Worm (Caenorhabditis elegans): ENCODE data around the gene lon-3.

lon-3 gene

ce11 chrV:12197748-12198147 lies 697 bp downstream of the lon-3 start:
- TF ChIP-seq ztf-11 (tag; optimal IDR thresholded peaks at IDR 0.05): no peak
- no peak for TF ChIP-seq nhr-237 (tag; optimal IDR thresholded peaks at IDR 0.05)
- no peak for TF ChIP-seq cnd-1 (tag; optimal IDR thresholded peaks at IDR 0.05)
- TF ChIP-seq M03D4.4 (tag; optimal IDR thresholded peaks at IDR 0.05): no peak
- TF ChIP-seq lin-32 (GFP tag; optimal IDR thresholded peaks at IDR 0.05): no peak

DNA sequence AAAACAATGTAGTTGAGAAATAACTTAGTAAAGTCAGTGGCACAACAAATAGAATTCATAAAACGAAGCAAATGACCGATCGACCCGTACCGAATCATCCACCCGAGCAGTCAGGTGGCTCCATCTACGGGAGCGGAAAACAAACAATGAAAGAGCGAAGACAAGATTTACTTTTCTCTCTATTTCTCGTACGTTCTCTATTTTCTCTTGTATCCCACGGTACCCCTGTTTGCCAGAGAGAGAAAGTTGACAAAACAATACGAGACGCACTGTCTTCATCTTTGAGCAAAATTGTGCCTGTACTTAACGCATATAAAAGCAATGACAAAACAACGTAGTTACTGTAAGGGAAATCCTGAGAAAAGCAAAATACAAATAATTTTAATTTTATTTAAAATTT lies 1.8 kb downstream of the lon-3 start:
- TF ChIP-seq pha-4 (tag; optimal IDR thresholded peaks at IDR 0.05) (peak; percentile 59), hlh-1 (tag; optimal IDR thresholded peaks at IDR 0.05) (no peak)

- no peak for TF ChIP-seq mls-2 (tag; optimal IDR thresholded peaks at IDR 0.05)
- TF ChIP-seq cnd-1 (tag; optimal IDR thresholded peaks at IDR 0.05): no peak
- no peak for TF ChIP-seq nhr-12 (tag; optimal IDR thresholded peaks at IDR 0.05)
- TF ChIP-seq bed-3 (GFP tag; optimal IDR thresholded peaks at IDR 0.05): no peak
Observed at ce11 chrV:12195845-12196244, 2.6 kb downstream of the lon-3 start, which contains the start of gene ZK836.3. ZK836.3 (minus strand) TSS chrV:12195945.

DNA sequence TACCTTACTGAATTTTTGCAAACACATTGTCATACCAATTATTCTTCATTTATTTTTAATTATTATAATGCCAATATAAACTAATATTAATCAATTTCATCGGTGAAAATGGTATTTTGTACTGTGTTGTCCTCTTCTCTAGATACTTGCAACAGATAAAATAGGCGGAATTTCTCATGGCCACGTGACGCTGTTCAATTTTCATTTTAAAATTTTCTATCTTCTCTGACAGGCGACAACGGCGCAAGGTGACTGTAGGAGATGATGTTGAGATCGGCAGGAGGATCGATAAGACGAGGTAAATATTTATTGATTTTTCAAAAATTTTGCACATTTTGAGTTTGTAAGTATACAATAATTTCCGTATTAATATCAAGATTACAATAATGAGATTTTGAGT lies 4.2 kb downstream of the lon-3 start, which contains the start of gene ogdh-2:
Gene ogdh-2 (plus strand): TSS at position 233 of the 400 bp plus-strand sequence.
- TF ChIP-seq ces-1 (GFP tag; optimal IDR thresholded peaks at IDR 0.05) (no peak), cnd-1 (tag; optimal IDR thresholded peaks at IDR 0.05) (no peak), mab-5 (tag; optimal IDR thresholded peaks at IDR 0.05) (no peak), pha-4 (tag; optimal IDR thresholded peaks at IDR 0.05) (no peak), nhr-2 (tag; optimal IDR thresholded peaks at IDR 0.05) (no peak), nhr-12 (tag; optimal IDR thresholded peaks at IDR 0.05) (no peak), sptf-1 (tag; optimal IDR thresholded peaks at IDR 0.05) (no peak), unc-39 (tag; optimal IDR thresholded peaks at IDR 0.05) (no peak), elt-1 (tag; optimal IDR thresholded peaks at IDR 0.05; ENCODE audit: borderline replicate concordance, insufficient read depth) (no peak), hlh-1 (tag; optimal IDR thresholded peaks at IDR 0.05) (no peak), sem-2 (GFP tag; optimal IDR thresholded peaks at IDR 0.05) (no peak), unc-120 (tag; optimal IDR thresholded peaks at IDR 0.05; ENCODE audit: poor library complexity, severe bottlenecking) (no peak), mls-2 (tag; optimal IDR thresholded peaks at IDR 0.05) (no peak), bed-3 (GFP tag; optimal IDR thresholded peaks at IDR 0.05) (no peak), lsy-2 (tag; optimal IDR thresholded peaks at IDR 0.05) (no peak), drap-1 (GFP tag; optimal IDR thresholded peaks at IDR 0.05) (no peak), unc-62 (GFP tag; optimal IDR thresholded peaks at IDR 0.05) (no peak), lin-13 (tag; optimal IDR thresholded peaks at IDR 0.05) (no peak), mep-1 (tag; optimal IDR thresholded peaks at IDR 0.05) (no peak), tbx-8 (GFP tag; optimal IDR thresholded peaks at IDR 0.05) (no peak)

DNA sequence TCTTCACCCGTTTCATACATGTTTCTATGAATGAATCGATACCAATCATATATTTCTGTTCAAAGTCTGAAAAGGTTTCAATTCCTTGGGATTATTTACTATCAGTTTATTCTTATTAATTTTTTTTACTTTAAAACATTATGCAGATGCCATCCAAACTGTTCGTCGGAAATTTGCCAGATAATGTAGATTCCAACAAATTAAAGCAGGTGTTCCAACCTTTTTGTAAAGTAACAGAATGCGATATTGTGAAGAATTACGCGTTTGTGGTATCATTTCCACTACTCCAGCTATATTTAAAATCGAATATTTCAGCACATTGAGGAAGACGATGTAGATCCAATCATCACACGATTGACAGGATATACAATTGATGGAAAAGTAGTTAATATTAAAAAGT lies 6.3 kb downstream of the lon-3 start, which contains the start of gene rnp-1:
Gene rnp-1 (plus strand): TSS at position 145 of the 400 bp plus-strand sequence.
- TF ChIP-seq mls-2 (tag; optimal IDR thresholded peaks at IDR 0.05) (no peak), lsy-2 (tag; optimal IDR thresholded peaks at IDR 0.05) (no peak)

DNA sequence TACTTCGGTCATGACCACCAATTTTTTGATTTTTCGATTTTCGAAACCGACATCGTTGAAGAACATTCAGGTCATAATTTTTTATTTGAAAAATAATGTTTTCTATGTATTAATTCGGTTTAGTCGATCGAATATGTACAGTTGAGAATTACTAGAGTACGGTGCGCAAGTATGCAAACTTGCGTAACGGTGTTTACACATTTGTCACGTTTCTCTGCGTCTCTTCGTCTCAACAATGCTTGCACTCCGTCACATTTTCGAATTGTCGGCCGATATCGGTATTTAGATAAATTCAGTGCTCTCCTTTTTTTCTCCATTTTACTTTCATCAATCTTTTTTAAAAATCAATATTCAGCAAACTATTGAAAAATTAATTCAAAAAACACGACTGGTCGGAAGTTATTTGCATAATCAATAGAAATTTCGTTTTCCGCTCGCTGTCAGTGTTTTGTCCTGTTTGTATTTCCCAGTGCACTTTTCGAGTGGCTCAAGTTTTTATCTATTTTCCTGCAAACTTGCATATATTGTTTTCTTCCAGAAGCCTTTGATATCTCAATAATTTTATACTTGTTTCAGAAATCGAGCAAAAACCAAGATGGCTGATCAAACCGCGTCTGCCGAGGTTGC lies 7.4 kb downstream of the lon-3 start, which contains the start of gene dpy-30:
Gene dpy-30 (plus strand): TSS at position 577 of the 627 bp plus-strand sequence.
- peak; percentile 35 for TF ChIP-seq nhr-237 (tag; optimal IDR thresholded peaks at IDR 0.05)
- TF ChIP-seq ztf-11 (tag; optimal IDR thresholded peaks at IDR 0.05): no peak
- TF ChIP-seq nhr-2 (tag; optimal IDR thresholded peaks at IDR 0.05): no peak
- TF ChIP-seq mep-1 (tag; optimal IDR thresholded peaks at IDR 0.05): peak; percentile 42
- no peak for TF ChIP-seq blmp-1 (tag; optimal IDR thresholded peaks at IDR 0.05)
- TF ChIP-seq nhr-12 (tag; optimal IDR thresholded peaks at IDR 0.05): no peak
- no peak for TF ChIP-seq drap-1 (GFP tag; optimal IDR thresholded peaks at IDR 0.05)
- peak; percentile 89 for TF ChIP-seq pha-4 (tag; optimal IDR thresholded peaks at IDR 0.05)
- no peak for TF ChIP-seq ceh-83 (GFP tag; optimal IDR thresholded peaks at IDR 0.05)
- TF ChIP-seq lsy-2 (tag; optimal IDR thresholded peaks at IDR 0.05): peak; percentile 95
- no peak for TF ChIP-seq mls-2 (tag; optimal IDR thresholded peaks at IDR 0.05)
- peak; percentile 52 for TF ChIP-seq lin-13 (tag; optimal IDR thresholded peaks at IDR 0.05)
- TF ChIP-seq unc-62 (GFP tag; optimal IDR thresholded peaks at IDR 0.05): no peak
- no peak for TF ChIP-seq zip-8 (tag; optimal IDR thresholded peaks at IDR 0.05)
- TF ChIP-seq cnd-1 (tag; optimal IDR thresholded peaks at IDR 0.05): no peak
- no peak for TF ChIP-seq elt-3 (tag; optimal IDR thresholded peaks at IDR 0.05)
- TF ChIP-seq ceh-39 (tag; optimal IDR thresholded peaks at IDR 0.05): peak; percentile 74
- no peak for TF ChIP-seq tbx-8 (GFP tag; optimal IDR thresholded peaks at IDR 0.05)
- TF ChIP-seq sptf-1 (tag; optimal IDR thresholded peaks at IDR 0.05): no peak
- TF ChIP-seq flh-1 (GFP tag; optimal IDR thresholded peaks at IDR 0.05): no peak
- TF ChIP-seq sem-2 (GFP tag; optimal IDR thresholded peaks at IDR 0.05): no peak
- no peak for TF ChIP-seq ham-2 (GFP tag; optimal IDR thresholded peaks at IDR 0.05)
- TF ChIP-seq nhr-76 (tag; optimal IDR thresholded peaks at IDR 0.05): no peak
- no peak for TF ChIP-seq hlh-1 (tag; optimal IDR thresholded peaks at IDR 0.05)
- TF ChIP-seq ces-1 (GFP tag; optimal IDR thresholded peaks at IDR 0.05): peak; percentile 55
- no peak for TF ChIP-seq mab-5 (tag; optimal IDR thresholded peaks at IDR 0.05)
- no peak for TF ChIP-seq lin-32 (GFP tag; optimal IDR thresholded peaks at IDR 0.05)
- TF ChIP-seq unc-120 (tag; optimal IDR thresholded peaks at IDR 0.05; ENCODE audit: poor library complexity, severe bottlenecking): no peak
- TF ChIP-seq elt-1 (tag; optimal IDR thresholded peaks at IDR 0.05; ENCODE audit: borderline replicate concordance, insufficient read depth): no peak

Data from whole organism, mixed stage, embryonic.